Fruit fly (Drosophila melanogaster): ENCODE data around the gene CG7044.
A peak's percentile ranks its signal among the peaks of the same experiment; 100 is the strongest.

Gene CG7044

dm6 chr3R:21118784-21119183 is 17.3 kb upstream of the CG7044 start, which contains the start of gene Bdbt (continued):
- peak; percentile 35 for TF ChIP-seq phol (tag; optimal IDR thresholded peaks at IDR 0.05)
- TF ChIP-seq CG17359 (tag; optimal IDR thresholded peaks at IDR 0.05): no peak
- no peak for TF ChIP-seq CG2116 (GFP tag; optimal IDR thresholded peaks at IDR 0.05)
- TF ChIP-seq Meics (GFP tag; optimal IDR thresholded peaks at IDR 0.05): no peak
- no peak for TF ChIP-seq CG11695 (GFP tag; IDR thresholded peaks at IDR 0.05)
- no peak for TF ChIP-seq CG8388 (GFP tag; optimal IDR thresholded peaks at IDR 0.05)
- TF ChIP-seq ac (GFP tag; optimal IDR thresholded peaks at IDR 0.05): no peak
- peak; percentile 83 for TF ChIP-seq pzg (GFP tag; optimal IDR thresholded peaks at IDR 0.05)
- TF ChIP-seq trem (tag; optimal IDR thresholded peaks at IDR 0.05): no peak
- no peak for TF ChIP-seq ken (GFP tag; IDR thresholded peaks at IDR 0.05)
- TF ChIP-seq HmgD (GFP tag; optimal IDR thresholded peaks at IDR 0.05): no peak
- TF ChIP-seq CG3995 (GFP tag; optimal IDR thresholded peaks at IDR 0.05): no peak
- no peak for TF ChIP-seq CG6272 (GFP tag; IDR thresholded peaks at IDR 0.05)
- peak; percentile 91 for TF ChIP-seq CG16813 (GFP tag; IDR thresholded peaks at IDR 0.05; ENCODE audit: partially characterized antibody)
- TF ChIP-seq Bdp1 (GFP tag; optimal IDR thresholded peaks at IDR 0.05): no peak
- TF ChIP-seq CrebB (tag; optimal IDR thresholded peaks at IDR 0.05): no peak
- TF ChIP-seq Xrp1 (GFP tag; IDR thresholded peaks at IDR 0.05): no peak
- no peak for TF ChIP-seq CG8765 (GFP tag; IDR thresholded peaks at IDR 0.05)
- no peak for TF ChIP-seq oc (tag; optimal IDR thresholded peaks at IDR 0.05)
- peak; percentile 25 for TF ChIP-seq Fer3 (tag; optimal IDR thresholded peaks at IDR 0.05)
- TF ChIP-seq zfh2 (GFP tag; optimal IDR thresholded peaks at IDR 0.05): peak; percentile 62
- TF ChIP-seq bigmax (GFP tag; optimal IDR thresholded peaks at IDR 0.05): no peak
- peak; percentile 6 for TF ChIP-seq Sin3A (optimal IDR thresholded peaks at IDR 0.05)
- TF ChIP-seq dysf (GFP tag; IDR thresholded peaks at IDR 0.05): peak; percentile 32; the same call in 1 of the 3 replicates
- no peak for TF ChIP-seq pnt (GFP tag; optimal IDR thresholded peaks at IDR 0.05)
- TF ChIP-seq Pdp1 (GFP tag; optimal IDR thresholded peaks at IDR 0.05): peak; percentile 13 to 94
- TF ChIP-seq slou (GFP tag; optimal IDR thresholded peaks at IDR 0.05): no peak
- TF ChIP-seq CG31388 (GFP tag; optimal IDR thresholded peaks at IDR 0.05): no peak
- no peak for TF ChIP-seq stc (GFP tag; IDR thresholded peaks at IDR 0.05)
- TF ChIP-seq CG10267 (tag; optimal IDR thresholded peaks at IDR 0.05): peak; percentile 7
- TF ChIP-seq CG15479 (GFP tag; optimal IDR thresholded peaks at IDR 0.05): no peak
- TF ChIP-seq Sry-δ (GFP tag; optimal IDR thresholded peaks at IDR 0.05): peak; percentile 13
- TF ChIP-seq corto (GFP tag; optimal IDR thresholded peaks at IDR 0.05): no peak
- no peak for TF ChIP-seq hkb (optimal IDR thresholded peaks at IDR 0.05)
- peak; percentile 36; the same call in 1 of the 2 replicates for TF ChIP-seq hkb (GFP tag; IDR thresholded peaks at IDR 0.05)
- TF ChIP-seq CG7357 (GFP tag; IDR thresholded peaks at IDR 0.05): peak; percentile 91
- no peak for TF ChIP-seq tx (GFP tag; optimal IDR thresholded peaks at IDR 0.05)
- no peak for TF ChIP-seq crol (GFP tag; IDR thresholded peaks at IDR 0.05)
- TF ChIP-seq bbx (GFP tag; IDR thresholded peaks at IDR 0.05; ENCODE audit: partially characterized antibody): peak; percentile 82
- TF ChIP-seq CG12659 (GFP tag; optimal IDR thresholded peaks at IDR 0.05): peak; percentile 47
- TF ChIP-seq CG4404 (GFP tag; IDR thresholded peaks at IDR 0.05): no peak
- TF ChIP-seq ci (GFP tag; IDR thresholded peaks at IDR 0.05): no peak
- no peak for TF ChIP-seq CG2129 (GFP tag; IDR thresholded peaks at IDR 0.05; ENCODE audit: partially characterized antibody)
- no peak for TF ChIP-seq sens-2 (GFP tag; IDR thresholded peaks at IDR 0.05)
- peak; percentile 35 for TF ChIP-seq ems (GFP tag; optimal IDR thresholded peaks at IDR 0.05)
- TF ChIP-seq CG5953 (GFP tag; IDR thresholded peaks at IDR 0.05): no peak
- no peak for TF ChIP-seq CG11085 (GFP tag; IDR thresholded peaks at IDR 0.05)
- no peak for TF ChIP-seq Neu2 (GFP tag; optimal IDR thresholded peaks at IDR 0.05; ENCODE audit: borderline replicate concordance)
- TF ChIP-seq Optix (GFP tag; IDR thresholded peaks at IDR 0.05): no peak
- no peak for TF ChIP-seq ara (GFP tag; IDR thresholded peaks at IDR 0.05)
- TF ChIP-seq CG2678 (tag; optimal IDR thresholded peaks at IDR 0.05): no peak
- no peak for TF ChIP-seq CG9437 (GFP tag; optimal IDR thresholded peaks at IDR 0.05)
- TF ChIP-seq CG17385 (GFP tag; optimal IDR thresholded peaks at IDR 0.05): no peak
